Fruit fly (Drosophila melanogaster): ENCODE measurements around the gene Tango10.

Tango10 gene

DNA sequence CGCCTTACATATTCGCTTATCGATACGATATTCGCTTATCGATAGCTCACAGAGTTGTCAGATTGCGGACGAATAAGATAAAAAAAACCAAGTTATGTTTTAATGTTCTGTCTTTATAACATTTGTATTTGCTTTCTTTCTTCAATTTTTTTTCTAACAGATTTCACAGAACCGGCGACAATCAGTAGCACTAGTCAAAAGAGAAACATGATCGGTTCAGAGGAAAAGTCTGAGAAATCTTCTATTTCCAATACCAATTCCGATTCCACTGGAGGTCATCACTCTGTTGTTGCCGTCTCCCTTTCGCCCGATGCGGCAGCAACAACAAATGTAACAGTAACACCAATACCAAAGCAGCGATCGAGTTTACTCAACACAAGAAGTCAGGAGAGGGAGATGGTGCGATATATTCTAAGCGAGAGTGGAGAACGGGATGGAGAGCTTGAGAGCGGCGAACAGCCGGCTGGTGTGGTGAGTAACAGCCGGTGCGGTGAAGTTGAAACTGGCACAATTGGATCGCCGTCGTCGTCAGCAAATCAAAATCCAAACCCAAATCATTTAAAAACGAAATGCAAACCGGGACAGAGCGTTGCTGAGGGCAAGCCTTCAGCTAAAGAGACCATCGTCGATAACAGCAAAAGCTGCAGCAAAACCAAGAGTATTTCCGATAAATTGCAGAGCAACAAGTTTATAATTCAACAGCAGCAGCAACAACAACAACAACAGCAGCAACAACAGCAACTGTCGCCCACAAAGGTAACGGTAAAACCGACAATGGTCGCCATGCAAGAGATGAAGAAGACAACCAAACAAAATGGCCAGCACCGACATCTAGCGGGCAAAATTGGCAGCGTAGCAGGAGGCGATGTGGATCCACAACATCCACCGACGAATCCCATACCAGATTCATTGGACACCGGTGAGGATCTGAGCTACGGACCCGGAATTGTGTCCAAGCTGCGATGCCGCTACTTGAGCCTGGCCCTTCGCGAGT, 38.2 kb upstream of the Tango10 start (continued):
- peak; percentile 86 for TF ChIP-seq Dp (GFP tag; optimal IDR thresholded peaks at IDR 0.05)
- peak; percentile 14 for TF ChIP-seq yki (optimal IDR thresholded peaks at IDR 0.05)
- TF ChIP-seq CG8089 (GFP tag; optimal IDR thresholded peaks at IDR 0.05): peak; percentile 6
- TF ChIP-seq Oli (tag; optimal IDR thresholded peaks at IDR 0.05): peak; percentile 48
- TF ChIP-seq sens-2 (GFP tag; IDR thresholded peaks at IDR 0.05): no peak
- TF ChIP-seq ase (GFP tag; IDR thresholded peaks at IDR 0.05): no peak; the same call in 2 of the 3 replicates
- TF ChIP-seq CG34422 (GFP tag; IDR thresholded peaks at IDR 0.05): no peak
- no peak for TF ChIP-seq sc (optimal IDR thresholded peaks at IDR 0.05)
- no peak for TF ChIP-seq sc (GFP tag; optimal IDR thresholded peaks at IDR 0.05)
- peak; percentile 57 for TF ChIP-seq caup (GFP tag; optimal IDR thresholded peaks at IDR 0.05; ENCODE audit: severe bottlenecking)
- TF ChIP-seq CTCF (GFP tag; optimal IDR thresholded peaks at IDR 0.05): peak; percentile 87
- TF ChIP-seq CG9437 (GFP tag; optimal IDR thresholded peaks at IDR 0.05): no peak
- TF ChIP-seq CG33557 (GFP tag; optimal IDR thresholded peaks at IDR 0.05): peak; percentile 18
- peak; percentile 71 for TF ChIP-seq CG18599 (GFP tag; optimal IDR thresholded peaks at IDR 0.05)
- peak; percentile 20 for TF ChIP-seq NC2α (GFP tag; optimal IDR thresholded peaks at IDR 0.05)
- peak; percentile 46; the same call in 1 of the 2 replicates for TF ChIP-seq chm (GFP tag; IDR thresholded peaks at IDR 0.05)
- TF ChIP-seq bowl (GFP tag; IDR thresholded peaks at IDR 0.05): no peak
- peak; percentile 78 for TF ChIP-seq CG10543 (GFP tag; optimal IDR thresholded peaks at IDR 0.05)
- TF ChIP-seq vvl (GFP tag; IDR thresholded peaks at IDR 0.05): peak; percentile 47; the same call in 1 of the 2 replicates
- peak; percentile 2 for TF ChIP-seq CG1233 (GFP tag; optimal IDR thresholded peaks at IDR 0.05)
- 0 out of 2 replicates have a peak, but pooled peaks have one; percentile 11 for TF ChIP-seq HLH3B (GFP tag; IDR thresholded peaks at IDR 0.05)
- peak; percentile 67; the same call in 1 of the 2 replicates for TF ChIP-seq unc-4 (GFP tag; IDR thresholded peaks at IDR 0.05; ENCODE audit: partially characterized antibody)
- TF ChIP-seq al (GFP tag; IDR thresholded peaks at IDR 0.05): peak; percentile 39; the same call in 1 of the 2 replicates
- peak; percentile 21 for TF ChIP-seq Max (GFP tag; optimal IDR thresholded peaks at IDR 0.05)
- TF ChIP-seq gcm2 (GFP tag; optimal IDR thresholded peaks at IDR 0.05): no peak
- TF ChIP-seq peb (GFP tag; IDR thresholded peaks at IDR 0.05): no peak
- peak; percentile 59 for TF ChIP-seq pnt (GFP tag; optimal IDR thresholded peaks at IDR 0.05)
- TF ChIP-seq CG13123 (GFP tag; optimal IDR thresholded peaks at IDR 0.05): peak; percentile 32
- no peak for TF ChIP-seq CG1529 (GFP tag; optimal IDR thresholded peaks at IDR 0.05)
- peak; percentile 1 for TF ChIP-seq CG6765 (GFP tag; optimal IDR thresholded peaks at IDR 0.05)
- TF ChIP-seq CG5953 (GFP tag; IDR thresholded peaks at IDR 0.05): no peak
- peak; percentile 69 for TF ChIP-seq CHES-1-like (GFP tag; optimal IDR thresholded peaks at IDR 0.05)
- no peak for TF ChIP-seq cato (GFP tag; optimal IDR thresholded peaks at IDR 0.05; ENCODE audit: borderline replicate concordance)
- TF ChIP-seq croc (GFP tag; conservative IDR thresholded peaks at IDR 0.05): no peak
- no peak for TF ChIP-seq Adf1 (GFP tag; IDR thresholded peaks at IDR 0.05)
- peak; percentile 80 for TF ChIP-seq Nf-YC (tag; optimal IDR thresholded peaks at IDR 0.05)
- TF ChIP-seq CG16813 (GFP tag; IDR thresholded peaks at IDR 0.05; ENCODE audit: partially characterized antibody): peak; percentile 54
- peak; percentile 63 for TF ChIP-seq odd (GFP tag; optimal IDR thresholded peaks at IDR 0.05)
- TF ChIP-seq aop (GFP tag; IDR thresholded peaks at IDR 0.05): no peak
- peak; percentile 46 for TF ChIP-seq exex (tag; optimal IDR thresholded peaks at IDR 0.05)
- TF ChIP-seq NK7.1 (GFP tag; optimal IDR thresholded peaks at IDR 0.05): peak; percentile 35
- TF ChIP-seq CG1832 (GFP tag; optimal IDR thresholded peaks at IDR 0.05): peak; percentile 76
- peak; percentile 24 to 59 for TF ChIP-seq Hr51 (GFP tag; optimal IDR thresholded peaks at IDR 0.05)
- peak; percentile 40; the same call in 1 of the 2 replicates for TF ChIP-seq ranshi (GFP tag; IDR thresholded peaks at IDR 0.05)
- peak; percentile 24 for TF ChIP-seq CG4617 (GFP tag; optimal IDR thresholded peaks at IDR 0.05; ENCODE audit: borderline replicate concordance)
- 0 out of 3 replicates have a peak, but pooled peaks have one; percentile 28 for TF ChIP-seq CG11695 (GFP tag; IDR thresholded peaks at IDR 0.05)
- TF ChIP-seq cad (GFP tag; optimal IDR thresholded peaks at IDR 0.05): no peak
- TF ChIP-seq ara (GFP tag; IDR thresholded peaks at IDR 0.05): no peak
- no peak for TF ChIP-seq wor (GFP tag; IDR thresholded peaks at IDR 0.05)
